Worm (Caenorhabditis elegans) whole organism, L1 larva: Measurements from ENCODE around the gene bub-3.

Experiments
- Y116A8C.19 ChIP-seq: sonication (generic microtip); optimal IDR thresholded peaks from 2 replicates; lab custom pipeline; 2016; ENCODE audit warnings: missing compliant biosample characterization, missing genetic modification characterization, borderline replicate concordance
- alr-1 ChIP-seq: fragments of 200-800 bp; sonication (Bioruptor generic); optimal IDR thresholded peaks from 2 replicates; lab custom pipeline; 2018; ENCODE audit warnings: borderline replicate concordance, mild to moderate bottlenecking, missing genetic modification characterization, missing compliant biosample characterization
- blmp-1 ChIP-seq: fragments of 150-350 bp; optimal IDR thresholded peaks from 2 replicates; lab custom pipeline; 2014; ENCODE audit warnings: missing biosample characterization, missing genetic modification characterization
- ceh-63 ChIP-seq: fragments of 200-800 bp; sonication (Bioruptor generic); optimal IDR thresholded peaks from 2 replicates; lab custom pipeline; 2018; ENCODE audit warnings: mild to moderate bottlenecking, missing genetic modification characterization, missing compliant biosample characterization
- ceh-8 ChIP-seq: fragments of 200-800 bp; sonication (Bioruptor generic); optimal IDR thresholded peaks from 2 replicates; lab custom pipeline; 2018; ENCODE audit warnings: mild to moderate bottlenecking, missing genetic modification characterization, moderate library complexity, missing compliant biosample characterization
- ceh-82 ChIP-seq, 3 experiments: fragments of 150-350 bp in 1 of 3; sonication (generic microtip) in 2 of 3; optimal IDR thresholded peaks; 2 replicates each; lab custom pipeline; 2014 to 2017; ENCODE audit warnings: missing biosample characterization in 3 of 3, missing genetic modification characterization in 3 of 3
- ces-1 ChIP-seq: fragments of 150-350 bp; optimal IDR thresholded peaks from 2 replicates; lab custom pipeline; 2014; ENCODE audit warnings: missing biosample characterization, missing genetic modification reagents, missing genetic modification characterization
- dpl-1 ChIP-seq, 3 experiments: fragments of 150-350 bp in 2 of 3; sonication (generic microtip) in 1 of 3; optimal IDR thresholded peaks; 2 replicates each; lab custom pipeline; 2014 to 2017; ENCODE audit warnings: missing biosample characterization in 3 of 3, missing genetic modification characterization in 3 of 3, missing genetic modification reagents in 3 of 3
- dsc-1 ChIP-seq: sonication (generic microtip); optimal IDR thresholded peaks from 2 replicates; lab custom pipeline; 2016; ENCODE audit warnings: mild to moderate bottlenecking, missing genetic modification characterization, missing compliant biosample characterization
- efl-1 ChIP-seq, 4 experiments: fragments of 150-350 bp; optimal IDR thresholded peaks in 3 of 4; peaks in 1 of 4; 1 replicate in 1 of 4; 2 replicates in 3 of 4; lab custom pipeline; 2014; ENCODE audit warnings: missing biosample characterization in 2 of 4, missing genetic modification characterization in 2 of 4, missing genetic modification reagents in 2 of 4
- elt-2 ChIP-seq: sonication (generic microtip); optimal IDR thresholded peaks from 2 replicates; lab custom pipeline; 2016; ENCODE audit warnings: missing genetic modification characterization, mild to moderate bottlenecking, inconsistent platforms, missing compliant biosample characterization, missing genetic modification reagents
- elt-3 ChIP-seq, 6 experiments: fragments of 150-350 bp in 1 of 6; sonication (generic microtip); optimal IDR thresholded peaks; 2 replicates each; lab custom pipeline; 2017 to 2018; ENCODE audit warnings: missing biosample characterization in 6 of 6, missing genetic modification characterization in 6 of 6, inconsistent platforms in 1 of 6
- ets-5 ChIP-seq: fragments of 200-800 bp; sonication (Bioruptor generic); IDR thresholded peaks from 2 replicates; pipeline ENCODE4 v1.3.6; 2022; ENCODE audit warnings: missing genetic modification characterization, missing compliant biosample characterization
- fkh-10 ChIP-seq: sonication (generic microtip); optimal IDR thresholded peaks from 2 replicates; lab custom pipeline; 2017; ENCODE audit warnings: missing biosample characterization, missing genetic modification reagents, missing genetic modification characterization
- fos-1 ChIP-seq: fragments of 150-350 bp; optimal IDR thresholded peaks from 2 replicates; lab custom pipeline; 2014; ENCODE audit warnings: missing biosample characterization, missing genetic modification characterization
- grh-1 ChIP-seq: fragments of 200-800 bp; sonication (Bioruptor generic); IDR thresholded peaks from 2 replicates; pipeline ENCODE4 v1.3.6; 2022; ENCODE audit warnings: missing genetic modification reagents, missing genetic modification characterization, missing compliant biosample characterization
- hlh-4 ChIP-seq: sonication (generic microtip); optimal IDR thresholded peaks from 2 replicates; lab custom pipeline; 2016; ENCODE audit warnings: mild to moderate bottlenecking, missing genetic modification characterization, missing compliant biosample characterization
- hpl-2 ChIP-seq: fragments of 150-350 bp; optimal IDR thresholded peaks from 2 replicates; lab custom pipeline; 2014; ENCODE audit warnings: missing biosample characterization, missing genetic modification reagents, missing genetic modification characterization
- irx-1 ChIP-seq: sonication (generic microtip); optimal IDR thresholded peaks from 2 replicates; lab custom pipeline; 2016; ENCODE audit warnings: missing genetic modification characterization, missing compliant biosample characterization
- isw-1 ChIP-seq: fragments of 200-800 bp; sonication (Bioruptor generic); IDR thresholded peaks from 2 replicates; pipeline ENCODE4 v1.3.6; 2022; ENCODE audit warnings: missing genetic modification characterization, missing compliant biosample characterization
- jun-1 ChIP-seq: fragments of 150-350 bp; optimal IDR thresholded peaks from 2 replicates; lab custom pipeline; 2014; ENCODE audit warnings: missing biosample characterization, missing genetic modification reagents, missing genetic modification characterization
- lin-14 ChIP-seq: fragments of 200-800 bp; sonication (Bioruptor generic); optimal IDR thresholded peaks from 2 replicates; lab custom pipeline; 2018; ENCODE audit warnings: mild to moderate bottlenecking, missing genetic modification characterization, moderate library complexity, missing compliant biosample characterization
- lin-15B ChIP-seq: fragments of 150-350 bp; sonication (generic microtip); optimal IDR thresholded peaks from 3 replicates; lab custom pipeline; 2014; ENCODE audit warnings: missing biosample characterization, missing genetic modification characterization
- lin-35 ChIP-seq, 2 experiments: fragments of 150-350 bp; optimal IDR thresholded peaks; 2 replicates each; lab custom pipeline; 2014; ENCODE audit warnings: missing biosample characterization in 2 of 2, missing genetic modification characterization in 2 of 2, missing genetic modification reagents in 2 of 2
- lsy-2 ChIP-seq, 2 experiments: fragments of 150-350 bp; optimal IDR thresholded peaks; 2 replicates each; lab custom pipeline; 2014; ENCODE audit warnings: missing biosample characterization in 2 of 2, missing genetic modification characterization in 2 of 2
- mab-9 ChIP-seq: fragments of 200-800 bp; sonication (Bioruptor generic); IDR thresholded peaks from 2 replicates; pipeline ENCODE4 v1.3.6; 2022; ENCODE audit warnings: missing genetic modification reagents, missing genetic modification characterization, missing compliant biosample characterization
- mdl-1 ChIP-seq, 2 experiments: fragments of 150-350 bp; optimal IDR thresholded peaks; 2 replicates each; lab custom pipeline; 2014 to 2017; ENCODE audit warnings: missing biosample characterization in 2 of 2, missing genetic modification characterization in 2 of 2, inconsistent platforms in 1 of 2
- mef-2 ChIP-seq: fragments of 150-350 bp; optimal IDR thresholded peaks from 2 replicates; lab custom pipeline; 2014; ENCODE audit warnings: missing biosample characterization, missing genetic modification characterization
- nhr-20 ChIP-seq: sonication (generic microtip); optimal IDR thresholded peaks from 2 replicates; lab custom pipeline; 2016; ENCODE audit warnings: mild to moderate bottlenecking, missing genetic modification characterization, missing compliant biosample characterization
- nhr-237 ChIP-seq: fragments of 150-350 bp; optimal IDR thresholded peaks from 2 replicates; lab custom pipeline; 2014; ENCODE audit warnings: missing biosample characterization, missing genetic modification characterization
- nhr-28 ChIP-seq: fragments of 150-350 bp; optimal IDR thresholded peaks from 2 replicates; lab custom pipeline; 2014; ENCODE audit warnings: missing biosample characterization, missing genetic modification characterization
- nhr-47 ChIP-seq: sonication (generic microtip); optimal IDR thresholded peaks from 2 replicates; lab custom pipeline; 2016; ENCODE audit warnings: mild to moderate bottlenecking, missing genetic modification characterization, moderate library complexity, missing compliant biosample characterization
- nhr-71 ChIP-seq: sonication (generic microtip); optimal IDR thresholded peaks from 2 replicates; lab custom pipeline; 2016; ENCODE audit warnings: mild to moderate bottlenecking, missing genetic modification characterization, moderate library complexity, missing compliant biosample characterization
- nhr-76 ChIP-seq: sonication (generic microtip); optimal IDR thresholded peaks from 2 replicates; lab custom pipeline; 2017; ENCODE audit warnings: missing biosample characterization, missing genetic modification characterization
- nhr-77 ChIP-seq: fragments of 150-350 bp; optimal IDR thresholded peaks from 2 replicates; lab custom pipeline; 2014; ENCODE audit warnings: missing biosample characterization, missing genetic modification characterization
- nhr-84 ChIP-seq: sonication (generic microtip); optimal IDR thresholded peaks from 2 replicates; lab custom pipeline; 2017; ENCODE audit warnings: missing biosample characterization, missing genetic modification characterization
- nhr-85 ChIP-seq: sonication (generic microtip); peaks from one replicate; lab custom pipeline; 2016; ENCODE audit warnings: missing genetic modification characterization, inconsistent platforms, missing compliant biosample characterization
- pax-3 ChIP-seq: fragments of 200-800 bp; sonication (Bioruptor generic); optimal IDR thresholded peaks from 2 replicates; lab custom pipeline; 2018; ENCODE audit warnings: mild to moderate bottlenecking, missing genetic modification characterization, moderate library complexity, missing compliant biosample characterization
- rnt-1 ChIP-seq: sonication (generic microtip); optimal IDR thresholded peaks from 2 replicates; lab custom pipeline; 2016; ENCODE audit warnings: mild to moderate bottlenecking, missing genetic modification characterization, moderate library complexity, missing compliant biosample characterization
- snpc-4 ChIP-seq: fragments of 150-350 bp; optimal IDR thresholded peaks from 2 replicates; lab custom pipeline; 2014; ENCODE audit warnings: missing biosample characterization, missing genetic modification characterization
- snu-23 ChIP-seq: sonication (generic microtip); optimal IDR thresholded peaks from 2 replicates; lab custom pipeline; 2016; ENCODE audit warnings: missing genetic modification characterization, missing compliant biosample characterization
- sptf-1 ChIP-seq: fragments of 150-350 bp; optimal IDR thresholded peaks from 2 replicates; lab custom pipeline; 2014; ENCODE audit warnings: missing biosample characterization, missing genetic modification characterization
- swsn-7 ChIP-seq: sonication (generic microtip); optimal IDR thresholded peaks from 2 replicates; lab custom pipeline; 2016; ENCODE audit warnings: missing genetic modification characterization, missing compliant biosample characterization
- tlp-1 ChIP-seq: fragments of 150-350 bp; optimal IDR thresholded peaks from 2 replicates; lab custom pipeline; 2014; ENCODE audit warnings: missing biosample characterization, missing genetic modification characterization
- unc-130 ChIP-seq: fragments of 150-350 bp; optimal IDR thresholded peaks from 2 replicates; lab custom pipeline; 2017; ENCODE audit warnings: missing biosample characterization, missing genetic modification characterization, inconsistent platforms
- unc-86 ChIP-seq: sonication (generic microtip); optimal IDR thresholded peaks from 2 replicates; lab custom pipeline; 2016; ENCODE audit warnings: missing genetic modification characterization, missing compliant biosample characterization
- unc-98 ChIP-seq: fragments of 200-800 bp; sonication (Bioruptor generic); IDR thresholded peaks from 2 replicates; pipeline ENCODE4 v1.3.6; 2022; ENCODE audit warnings: missing genetic modification characterization, missing compliant biosample characterization
- vab-15 ChIP-seq: sonication (generic microtip); optimal IDR thresholded peaks from 2 replicates; lab custom pipeline; 2017; ENCODE audit warnings: missing genotype, mild to moderate bottlenecking, missing genetic modification characterization, missing compliant biosample characterization
- zag-1 ChIP-seq: fragments of 150-350 bp; optimal IDR thresholded peaks from 2 replicates; lab custom pipeline; 2014; ENCODE audit warnings: missing biosample characterization, missing genetic modification characterization
- ztf-11 ChIP-seq, 2 experiments: sonication (generic microtip); optimal IDR thresholded peaks; 2 replicates each; lab custom pipeline; 2016 to 2017; ENCODE audit warnings: missing genetic modification characterization in 2 of 2, missing biosample characterization in 1 of 2, missing compliant biosample characterization in 1 of 2

bub-3 gene

ce11 chrII:13751030-13751429 lies 25.2 kb downstream of the bub-3 start:
- TF ChIP-seq dsc-1 (tag; lab: Kevin White, UChicago): peak; percentile 29
- TF ChIP-seq nhr-47 (tag; lab: Kevin White, UChicago): no peak
- TF ChIP-seq lin-35 (GFP tag; optimal IDR thresholded peaks at IDR 0.05; lab: Kevin White, UChicago): peak in 1 of 2 experiments; percentile 31
- TF ChIP-seq tlp-1: no peak
- no peak for TF ChIP-seq jun-1 (tag; lab: Kevin White, UChicago)
- no peak for TF ChIP-seq ceh-82 (tag; optimal IDR thresholded peaks at IDR 0.05; lab: Kevin White, UChicago)
- TF ChIP-seq lin-14 (GFP tag; lab: Kevin White, UChicago): no peak
- no peak for TF ChIP-seq sptf-1 (tag; lab: Kevin White, UChicago)
- TF ChIP-seq elt-2: no peak
- no peak for TF ChIP-seq irx-1 (tag; lab: Kevin White, UChicago)
- TF ChIP-seq rnt-1 (tag; lab: Kevin White, UChicago): no peak
- no peak for TF ChIP-seq ceh-8 (GFP tag; lab: Kevin White, UChicago)
- no peak for TF ChIP-seq snpc-4
- TF ChIP-seq nhr-84: no peak
- TF ChIP-seq fos-1: no peak
- no peak for TF ChIP-seq dpl-1 (GFP tag; optimal IDR thresholded peaks at IDR 0.05; lab: Kevin White, UChicago)
- no peak for TF ChIP-seq pax-3
- no peak for TF ChIP-seq hpl-2 (GFP tag; lab: Kevin White, UChicago)
- TF ChIP-seq nhr-77 (tag; lab: Kevin White, UChicago): no peak
- TF ChIP-seq unc-130 (tag; lab: Kevin White, UChicago): no peak
- TF ChIP-seq unc-86 (tag; lab: Kevin White, UChicago): no peak
- TF ChIP-seq zag-1 (tag; lab: Kevin White, UChicago): no peak
- TF ChIP-seq alr-1 (tag; lab: Kevin White, UChicago): no peak
- no peak for TF ChIP-seq efl-1 (optimal IDR thresholded peaks at IDR 0.05; lab: Kevin White, UChicago)
- TF ChIP-seq efl-1 (GFP tag; optimal IDR thresholded peaks at IDR 0.05 in 1 of 2; lab: Kevin White, UChicago): peak in 1 of 2 experiments; percentile 90
- no peak for TF ChIP-seq lin-15B
- no peak for TF ChIP-seq swsn-7 (tag; lab: Kevin White, UChicago)
- no peak for TF ChIP-seq ces-1
- no peak for TF ChIP-seq nhr-28 (tag; lab: Kevin White, UChicago)
- TF ChIP-seq ets-5 (GFP tag; lab: Robert Waterston, UW): no peak
- no peak for TF ChIP-seq unc-98 (GFP tag; lab: Robert Waterston, UW)
- TF ChIP-seq lsy-2 (tag; optimal IDR thresholded peaks at IDR 0.05; lab: Kevin White, UChicago): peak in 1 of 2 experiments; percentile 9
- TF ChIP-seq elt-3 (tag; optimal IDR thresholded peaks at IDR 0.05; lab: Kevin White, UChicago): peak in 2 of 6 experiments; percentile 11 to 41
- TF ChIP-seq nhr-85: peak; percentile 84
- TF ChIP-seq nhr-20 (tag; lab: Kevin White, UChicago): peak; percentile 47
- TF ChIP-seq mdl-1 (tag; optimal IDR thresholded peaks at IDR 0.05; lab: Kevin White, UChicago): peak in 1 of 2 experiments; percentile 13
- TF ChIP-seq isw-1 (GFP tag; lab: Robert Waterston, UW): no peak
- TF ChIP-seq nhr-237 (tag; lab: Kevin White, UChicago): no peak
- no peak for TF ChIP-seq grh-1
- TF ChIP-seq snu-23 (GFP tag; lab: Kevin White, UChicago): peak; percentile 43
- TF ChIP-seq blmp-1: peak; percentile 65
- TF ChIP-seq vab-15: no peak
- TF ChIP-seq ceh-63 (GFP tag; lab: Kevin White, UChicago): no peak
- TF ChIP-seq Y116A8C.19 (tag; lab: Kevin White, UChicago): no peak

DNA sequence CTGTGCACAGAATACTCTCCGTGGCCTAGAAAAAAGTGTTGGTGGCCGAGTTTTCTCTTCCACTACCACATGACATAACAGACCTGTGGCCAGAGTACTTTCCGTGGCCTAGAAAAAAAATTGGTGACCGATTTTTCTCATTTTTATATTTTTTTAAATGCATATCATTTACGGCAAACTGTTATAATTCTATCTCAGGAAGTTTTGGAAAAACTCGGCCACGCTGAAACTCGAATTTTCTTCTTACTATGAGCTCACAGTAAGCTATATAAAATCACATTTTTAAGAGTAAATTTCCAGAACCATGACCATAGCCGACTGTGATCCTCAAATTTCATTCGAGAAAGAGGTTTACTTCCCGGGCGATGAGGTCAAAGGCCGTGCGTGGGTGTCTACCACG lies 26.2 kb downstream of the bub-3 start, which contains the start of gene arrd-14:
arrd-14 (plus strand) TSS at position 301 of the 400 bp plus-strand sequence.
- TF ChIP-seq nhr-85 (no peak), nhr-237 (tag; lab: Kevin White, UChicago) (no peak), tlp-1 (no peak), swsn-7 (tag; lab: Kevin White, UChicago) (no peak), fkh-10 (GFP tag; lab: Kevin White, UChicago) (no peak), mef-2 (tag; lab: Kevin White, UChicago) (no peak), hlh-4 (no peak), mab-9 (GFP tag; lab: Robert Waterston, UW) (no peak), Y116A8C.19 (tag; lab: Kevin White, UChicago) (no peak), snu-23 (GFP tag; lab: Kevin White, UChicago) (no peak), nhr-76 (tag; lab: Kevin White, UChicago) (no peak), ztf-11 (tag; optimal IDR thresholded peaks at IDR 0.05; lab: Kevin White, UChicago) (no peak), nhr-71 (no peak)
